Worm (Caenorhabditis elegans) whole organism, late embryonic: ENCODE results near the gene lir-1.

ENCODE experiments used
- C08G9.2 ChIP-seq: sonication (generic microtip); optimal IDR thresholded peaks from 2 replicates; lab custom pipeline; 2016; ENCODE audit warnings: mild to moderate bottlenecking, missing genetic modification characterization, moderate library complexity, missing compliant biosample characterization
- C38D4.7 ChIP-seq: fragments of 200-800 bp; sonication (Bioruptor generic); optimal IDR thresholded peaks from 2 replicates; lab custom pipeline; 2018; ENCODE audit warnings: mild to moderate bottlenecking, missing genetic modification characterization, moderate library complexity, missing compliant biosample characterization
- F13H6.1 ChIP-seq: sonication (generic microtip); optimal IDR thresholded peaks from 2 replicates; lab custom pipeline; 2016; ENCODE audit warnings: missing genetic modification characterization, missing compliant biosample characterization
- K02D7.2 ChIP-seq: sonication (generic microtip); optimal IDR thresholded peaks from 2 replicates; lab custom pipeline; 2017; ENCODE audit warnings: mild to moderate bottlenecking, missing genetic modification characterization, missing compliant biosample characterization
- K09A11.1 ChIP-seq: sonication (generic microtip); optimal IDR thresholded peaks from 2 replicates; lab custom pipeline; 2017; ENCODE audit warnings: antibody characterized with exemption, mild to moderate bottlenecking, missing genetic modification characterization, missing compliant biosample characterization; ENCODE audit not compliant: insufficient read depth
- ahr-1 ChIP-seq: sonication (generic microtip); optimal IDR thresholded peaks from 2 replicates; lab custom pipeline; 2016; ENCODE audit warnings: missing genetic modification characterization, missing compliant biosample characterization
- ama-1 ChIP-seq: fragments of 150-350 bp; optimal IDR thresholded peaks from 2 replicates; lab custom pipeline; 2014
- ceh-24 ChIP-seq: sonication (generic microtip); optimal IDR thresholded peaks from 2 replicates; lab custom pipeline; 2016; ENCODE audit warnings: mild to moderate bottlenecking, missing genetic modification characterization, missing compliant biosample characterization
- ceh-30 ChIP-seq: fragments of 150-350 bp; optimal IDR thresholded peaks from 2 replicates; lab custom pipeline; 2014; ENCODE audit warnings: missing biosample characterization, missing genetic modification characterization
- ceh-31 ChIP-seq: sonication (generic microtip); optimal IDR thresholded peaks from 2 replicates; lab custom pipeline; 2016; ENCODE audit warnings: missing genetic modification characterization, missing compliant biosample characterization
- ceh-34 ChIP-seq: sonication (generic microtip); optimal IDR thresholded peaks from 2 replicates; lab custom pipeline; 2016; ENCODE audit warnings: mild to moderate bottlenecking, missing genetic modification characterization, missing compliant biosample characterization
- ceh-48 ChIP-seq: sonication (generic microtip); optimal IDR thresholded peaks from 2 replicates; lab custom pipeline; 2016; ENCODE audit warnings: missing genetic modification characterization, inconsistent platforms, missing compliant biosample characterization
- ceh-9 ChIP-seq: sonication (generic microtip); optimal IDR thresholded peaks from 2 replicates; lab custom pipeline; 2016; ENCODE audit warnings: mild to moderate bottlenecking, missing genetic modification characterization, inconsistent platforms, missing compliant biosample characterization
- dve-1 ChIP-seq: sonication (generic microtip); optimal IDR thresholded peaks from 2 replicates; lab custom pipeline; 2017; ENCODE audit warnings: antibody characterized with exemption, mild to moderate bottlenecking, missing genetic modification characterization, missing compliant biosample characterization
- elt-2 ChIP-seq: sonication (generic microtip); optimal IDR thresholded peaks from 2 replicates; lab custom pipeline; 2016; ENCODE audit warnings: missing genetic modification reagents, missing genetic modification characterization, missing compliant biosample characterization
- ets-4 ChIP-seq: sonication (generic microtip); optimal IDR thresholded peaks from 2 replicates; lab custom pipeline; 2016; ENCODE audit warnings: missing genetic modification characterization, missing compliant biosample characterization
- eyg-1 ChIP-seq: sonication (generic microtip); optimal IDR thresholded peaks from 2 replicates; lab custom pipeline; 2016; ENCODE audit warnings: missing genotype, missing genetic modification characterization, missing compliant biosample characterization
- fkh-10 ChIP-seq: fragments of 150-350 bp; optimal IDR thresholded peaks from 2 replicates; lab custom pipeline; 2014; ENCODE audit warnings: missing biosample characterization, missing genetic modification reagents, missing genetic modification characterization
- fkh-6 ChIP-seq: sonication (generic microtip); optimal IDR thresholded peaks from 2 replicates; lab custom pipeline; 2016; ENCODE audit warnings: missing genetic modification characterization, missing compliant biosample characterization
- hlh-15 ChIP-seq: sonication (generic microtip); optimal IDR thresholded peaks from 2 replicates; lab custom pipeline; 2016; ENCODE audit warnings: missing genetic modification characterization, missing compliant biosample characterization
- hlh-6 ChIP-seq: sonication (generic microtip); optimal IDR thresholded peaks from 2 replicates; lab custom pipeline; 2016; ENCODE audit warnings: missing genotype, missing genetic modification characterization, missing compliant biosample characterization
- lim-6 ChIP-seq: sonication (generic microtip); optimal IDR thresholded peaks from 2 replicates; lab custom pipeline; 2016; ENCODE audit warnings: missing genetic modification characterization, missing compliant biosample characterization
- lin-11 ChIP-seq: fragments of 200-800 bp; sonication (Bioruptor generic); optimal IDR thresholded peaks from 2 replicates; lab custom pipeline; 2018; ENCODE audit warnings: mild to moderate bottlenecking, missing genetic modification characterization, missing compliant biosample characterization
- madf-2 ChIP-seq: sonication (generic microtip); optimal IDR thresholded peaks from 2 replicates; lab custom pipeline; 2017; ENCODE audit warnings: missing genetic modification characterization, missing compliant biosample characterization
- nfya-1 ChIP-seq: sonication (generic microtip); optimal IDR thresholded peaks from 2 replicates; lab custom pipeline; 2017; ENCODE audit warnings: missing genetic modification characterization, mild to moderate bottlenecking, missing compliant biosample characterization, antibody characterized with exemption, moderate library complexity
- pat-9 ChIP-seq: fragments of 200-800 bp; sonication (Bioruptor generic); optimal IDR thresholded peaks from 2 replicates; lab custom pipeline; 2018; ENCODE audit warnings: mild to moderate bottlenecking, missing genetic modification characterization, moderate library complexity, missing compliant biosample characterization
- pha-2 ChIP-seq: sonication (generic microtip); optimal IDR thresholded peaks from 2 replicates; lab custom pipeline; 2017; ENCODE audit warnings: mild to moderate bottlenecking, missing genetic modification characterization, missing compliant biosample characterization
- sdc-2 ChIP-seq: sonication (generic microtip); optimal IDR thresholded peaks from 2 replicates; lab custom pipeline; 2016; ENCODE audit warnings: missing genotype, missing genetic modification characterization, missing compliant biosample characterization
- sox-4 ChIP-seq: sonication (generic microtip); optimal IDR thresholded peaks from 2 replicates; lab custom pipeline; 2017; ENCODE audit warnings: mild to moderate bottlenecking, missing genetic modification characterization, inconsistent platforms, missing compliant biosample characterization
- tbx-2 ChIP-seq: sonication (generic microtip); optimal IDR thresholded peaks from 2 replicates; lab custom pipeline; 2016; ENCODE audit warnings: missing genetic modification characterization, missing compliant biosample characterization
- unc-3 ChIP-seq, 2 experiments: fragments of 200-800 bp in 1 of 2; sonication (Bioruptor generic) in 1 of 2; sonication (generic microtip) in 1 of 2; conservative IDR thresholded peaks in 1 of 2; optimal IDR thresholded peaks in 1 of 2; 2 replicates each; pipeline versions ENCODE4 v1.3.6 to Lab custom; 2016 to 2022; ENCODE audit warnings: missing compliant biosample characterization in 2 of 2, missing genetic modification characterization in 2 of 2, missing genetic modification reagents in 1 of 2
- unc-42 ChIP-seq: sonication (generic microtip); optimal IDR thresholded peaks from 2 replicates; lab custom pipeline; 2016; ENCODE audit warnings: missing genotype, missing genetic modification characterization, missing compliant biosample characterization
- unc-55 ChIP-seq: sonication (generic microtip); optimal IDR thresholded peaks from 2 replicates; lab custom pipeline; 2017; ENCODE audit warnings: missing biosample characterization, missing genetic modification reagents, missing genetic modification characterization
- ztf-16 ChIP-seq: sonication (generic microtip); optimal IDR thresholded peaks from 2 replicates; lab custom pipeline; 2017; ENCODE audit warnings: missing genetic modification characterization, missing compliant biosample characterization

lir-1 gene

DNA sequence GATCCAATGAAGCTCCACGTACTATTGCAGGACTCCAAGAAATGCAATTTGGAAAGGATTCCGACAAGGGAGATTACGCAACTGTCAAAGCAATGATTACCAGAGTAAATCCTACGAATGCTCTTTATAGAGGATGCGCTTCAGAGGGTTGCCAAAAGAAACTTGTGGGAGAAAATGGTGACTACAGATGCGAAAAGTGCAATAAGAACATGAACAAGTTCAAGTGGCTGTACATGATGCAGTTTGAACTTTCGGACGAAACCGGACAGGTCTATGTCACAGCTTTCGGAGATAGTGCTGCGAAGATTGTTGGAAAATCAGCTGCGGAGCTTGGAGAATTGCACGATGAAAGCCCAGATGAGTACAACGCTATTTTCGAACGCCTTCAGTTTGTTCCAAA lies 5.5 kb upstream of the lir-1 start:
- no peak for TF ChIP-seq dve-1 (tag; lab: Kevin White, UChicago)
- no peak for TF ChIP-seq hlh-6 (tag; lab: Kevin White, UChicago)
- no peak for TF ChIP-seq ets-4 (tag; lab: Kevin White, UChicago)
- no peak for TF ChIP-seq ahr-1 (tag; lab: Kevin White, UChicago)
- TF ChIP-seq lin-11 (tag; lab: Kevin White, UChicago): no peak
- no peak for TF ChIP-seq ceh-31 (tag; lab: Kevin White, UChicago)
- TF ChIP-seq sdc-2 (tag; lab: Kevin White, UChicago): no peak
- TF ChIP-seq F13H6.1 (tag; lab: Kevin White, UChicago): no peak
- no peak for TF ChIP-seq ceh-34

DNA sequence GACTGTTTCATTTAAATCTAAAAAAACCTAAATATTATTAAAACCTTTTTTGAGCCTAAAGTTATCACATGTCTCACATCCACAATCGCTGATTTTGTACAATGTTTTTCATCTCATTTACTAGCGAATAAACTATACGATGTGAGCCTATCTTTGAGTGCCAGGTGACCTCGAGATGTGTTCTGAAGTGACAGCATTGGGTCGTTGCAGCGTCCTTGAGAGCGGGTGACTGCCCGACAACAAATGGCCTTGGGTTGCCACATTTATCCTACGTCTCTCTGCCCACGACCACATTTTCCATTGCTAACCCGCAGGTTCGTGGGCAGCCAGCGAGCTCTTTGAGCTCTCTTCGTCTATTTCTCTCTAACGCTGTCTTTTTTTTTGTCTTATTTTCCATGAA lies 4.8 kb upstream of the lir-1 start, which contains the start of gene lir-2:
Gene lir-2 (plus strand): TSS at position 301 of the 400 bp plus-strand sequence.
- TF ChIP-seq unc-55: no peak
- no peak for TF ChIP-seq ceh-24 (tag; lab: Kevin White, UChicago)
- no peak for TF ChIP-seq sdc-2 (tag; lab: Kevin White, UChicago)
- no peak for TF ChIP-seq fkh-10 (GFP tag; lab: Kevin White, UChicago)
- no peak for TF ChIP-seq eyg-1 (tag; lab: Kevin White, UChicago)
- no peak for TF ChIP-seq hlh-15 (tag; lab: Kevin White, UChicago)
- no peak for TF ChIP-seq tbx-2
- no peak for TF ChIP-seq dve-1 (tag; lab: Kevin White, UChicago)
- TF ChIP-seq pat-9 (tag; lab: Kevin White, UChicago): no peak
- TF ChIP-seq ceh-30 (tag; lab: Kevin White, UChicago): no peak
- no peak for TF ChIP-seq sox-4
- TF ChIP-seq ceh-48 (tag; lab: Kevin White, UChicago): no peak
- no peak for TF ChIP-seq madf-2

DNA sequence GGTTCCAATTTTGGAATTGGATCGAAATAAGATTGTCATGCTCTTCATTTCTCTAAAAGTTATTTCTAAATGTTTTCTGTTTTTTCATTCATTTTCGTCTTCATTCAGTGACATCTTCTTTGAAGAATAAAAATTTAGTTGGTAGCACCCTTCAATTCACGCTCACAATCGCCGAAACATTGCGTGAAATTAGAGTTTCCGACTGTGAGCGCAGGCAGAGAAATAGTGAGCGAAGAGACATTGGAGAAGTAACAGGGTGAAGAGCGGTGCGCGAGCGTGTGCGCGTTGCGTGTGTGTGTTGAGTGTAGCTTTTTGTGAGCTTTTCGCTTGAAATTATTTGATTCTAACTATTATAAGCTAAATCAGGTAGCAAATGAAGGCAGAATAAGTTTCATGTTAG lies 2.4 kb upstream of the lir-1 start:
- TF ChIP-seq ceh-31 (tag; lab: Kevin White, UChicago) (peak; percentile 50), pat-9 (tag; lab: Kevin White, UChicago) (no peak), elt-2 (tag; lab: Kevin White, UChicago) (peak; percentile 35), unc-42 (peak; percentile 57), tbx-2 (peak; percentile 62), unc-55 (no peak), nfya-1 (tag; lab: Kevin White, UChicago) (peak; percentile 59), ceh-34 (peak; percentile 35)

DNA sequence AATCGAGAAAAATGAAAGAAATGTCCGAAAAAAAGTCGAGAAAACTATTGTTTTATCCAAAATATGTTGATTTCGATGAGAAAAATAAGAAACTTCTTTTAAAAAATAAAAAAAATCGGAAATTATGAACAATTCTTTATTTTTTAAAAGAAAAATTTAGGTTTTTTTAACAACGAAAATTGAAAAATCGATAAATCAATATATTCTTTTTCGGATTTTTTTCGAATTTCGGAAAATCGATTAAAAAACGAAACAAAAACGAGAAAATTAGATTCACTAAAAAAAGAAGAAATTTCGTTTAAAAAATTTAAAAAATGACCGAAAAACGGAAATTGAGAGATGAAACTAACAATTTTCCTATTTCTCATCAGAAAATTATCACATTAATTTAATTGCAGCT lies 1.8 kb upstream of the lir-1 start:
- TF ChIP-seq K02D7.2: no peak
- TF ChIP-seq ceh-9 (tag; lab: Kevin White, UChicago): no peak
- no peak for TF ChIP-seq C08G9.2 (tag; lab: Kevin White, UChicago)
- TF ChIP-seq ets-4 (tag; lab: Kevin White, UChicago): no peak
- no peak for TF ChIP-seq fkh-6 (tag; lab: Kevin White, UChicago)
- TF ChIP-seq hlh-6 (tag; lab: Kevin White, UChicago): no peak
- no peak for TF ChIP-seq sox-4
- TF ChIP-seq K09A11.1 (tag; lab: Kevin White, UChicago): no peak
- TF ChIP-seq fkh-10 (GFP tag; lab: Kevin White, UChicago): no peak
- TF ChIP-seq lim-6 (tag; lab: Kevin White, UChicago): no peak
- TF ChIP-seq unc-42: no peak
- TF ChIP-seq ahr-1 (tag; lab: Kevin White, UChicago): no peak
- TF ChIP-seq unc-3 (GFP tag; conservative IDR thresholded peaks at IDR 0.05; lab: Robert Waterston, UW): no peak
- no peak for TF ChIP-seq unc-3 (tag; optimal IDR thresholded peaks at IDR 0.05; lab: Kevin White, UChicago)
- TF ChIP-seq lin-11 (tag; lab: Kevin White, UChicago): no peak
- TF ChIP-seq C38D4.7 (GFP tag; lab: Kevin White, UChicago): no peak
- no peak for TF ChIP-seq ztf-16 (tag; lab: Kevin White, UChicago)
- no peak for TF ChIP-seq pha-2
- TF ChIP-seq ama-1 (lab: Kevin White, UChicago): no peak
